Fruit fly (Drosophila melanogaster): ENCODE data around the gene Cpr65Ax1.

DNA sequence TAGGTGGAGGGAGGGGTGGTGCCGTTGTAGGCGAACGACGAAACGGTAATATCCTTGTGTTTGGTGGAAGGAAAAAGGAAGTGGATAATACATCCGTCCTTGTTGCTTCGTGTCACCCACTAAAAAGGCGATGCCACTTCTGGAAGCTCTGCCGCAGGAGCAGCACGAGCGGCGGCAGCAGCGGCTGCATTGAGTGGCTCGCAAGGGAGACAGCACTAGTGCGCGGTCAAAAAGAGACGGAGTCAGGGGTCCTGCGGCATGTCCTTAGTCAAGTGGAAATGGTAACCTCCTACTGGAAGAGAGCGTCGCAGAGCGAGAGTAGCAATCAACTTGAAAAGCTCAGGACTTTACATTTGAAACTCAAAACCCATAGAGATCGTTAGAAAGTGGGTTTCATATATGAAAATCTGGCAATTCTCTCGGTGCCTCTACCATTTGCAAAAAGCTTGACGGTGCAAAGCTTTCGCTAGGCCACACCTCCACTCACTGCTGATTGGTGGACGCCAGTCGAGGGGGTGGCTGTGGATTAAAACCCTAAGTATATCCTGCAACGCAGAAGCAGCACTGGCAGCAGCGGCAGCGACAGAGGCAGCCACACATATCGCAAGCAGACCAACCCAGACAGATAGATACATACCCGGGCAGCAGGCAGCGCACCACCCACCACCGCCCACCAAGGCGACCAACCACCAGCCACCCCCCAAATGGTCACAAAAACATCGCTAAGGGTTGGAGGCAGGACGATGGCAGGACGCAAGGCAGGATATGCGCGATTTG, 36.9 kb downstream of the Cpr65Ax1 start:
- no peak for TF ChIP-seq Myc (optimal IDR thresholded peaks at IDR 0.05)
- no peak for TF ChIP-seq CG32264 (GFP tag; optimal IDR thresholded peaks at IDR 0.05)
- TF ChIP-seq OdsH (GFP tag; optimal IDR thresholded peaks at IDR 0.05) = no peak
- no peak for TF ChIP-seq sage (GFP tag; optimal IDR thresholded peaks at IDR 0.05)
- TF ChIP-seq br (GFP tag; optimal IDR thresholded peaks at IDR 0.05) = no peak
- no peak for TF ChIP-seq Mio (GFP tag; optimal IDR thresholded peaks at IDR 0.05)
- no peak for TF ChIP-seq foxo (GFP tag; optimal IDR thresholded peaks at IDR 0.05)
- no peak for TF ChIP-seq pan (optimal IDR thresholded peaks at IDR 0.05)
